Worm (Caenorhabditis elegans): ENCODE results near the gene R10E11.6.

R10E11.6 gene

DNA sequence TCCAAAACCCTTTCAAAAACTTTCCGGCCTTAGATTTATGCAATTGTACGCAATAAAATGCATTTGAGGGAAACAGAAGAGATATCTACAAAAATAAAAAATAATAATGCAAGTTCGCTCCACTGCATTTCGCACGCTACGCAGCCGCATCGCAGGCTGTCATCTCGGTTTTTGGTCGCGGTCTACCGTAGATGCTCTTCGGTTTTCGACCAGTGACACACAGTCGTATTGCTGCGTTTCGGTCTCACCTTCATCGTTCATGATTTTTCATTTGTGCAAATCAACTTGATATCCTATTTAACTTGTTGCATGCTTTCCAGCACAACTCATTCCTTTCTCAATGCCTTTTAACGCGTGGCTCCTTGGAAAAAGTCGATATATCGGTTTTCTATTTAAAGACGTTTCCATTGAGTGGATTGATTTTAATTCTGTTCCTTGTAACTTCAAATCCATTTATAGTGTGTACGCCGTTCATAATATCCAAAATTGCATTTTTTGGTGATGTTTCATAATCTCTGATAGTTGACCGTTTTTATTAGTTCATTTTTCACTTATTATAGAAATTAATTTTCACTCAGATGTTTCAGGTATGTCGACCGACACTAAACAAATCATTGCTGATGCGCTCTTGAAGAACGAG, 2.0 kb upstream of the R10E11.6 start, which contains the start of gene vha-1 (continued):
- peak; percentile 79 to 89 for TF ChIP-seq efl-1 (optimal IDR thresholded peaks at IDR 0.05)
- TF ChIP-seq efl-1 (GFP tag; optimal IDR thresholded peaks at IDR 0.05 in 1 of 2) = peak; percentile 79 to 94
- no peak for TF ChIP-seq elt-2 (tag; optimal IDR thresholded peaks at IDR 0.05)
- peak; percentile 43 for TF ChIP-seq snpc-4 (tag; optimal IDR thresholded peaks at IDR 0.05)
- peak; percentile 87 for TF ChIP-seq mep-1 (tag; optimal IDR thresholded peaks at IDR 0.05)
- TF ChIP-seq nhr-28 (tag; optimal IDR thresholded peaks at IDR 0.05) = no peak
- TF ChIP-seq ceh-90 (tag; optimal IDR thresholded peaks at IDR 0.05) = no peak
- peak; percentile 81 for TF ChIP-seq tbx-2 (tag; optimal IDR thresholded peaks at IDR 0.05)
- TF ChIP-seq egl-27 (tag; optimal IDR thresholded peaks at IDR 0.05) = no peak
- peak; percentile 85 for TF ChIP-seq nhr-85 (tag)
- peak; percentile 84 for TF ChIP-seq nhr-237 (tag; optimal IDR thresholded peaks at IDR 0.05)
- peak in 4 of 6 experiments; percentile 11 to 92 (median 79) for TF ChIP-seq elt-3 (tag; optimal IDR thresholded peaks at IDR 0.05)
- no peak for TF ChIP-seq zag-1 (tag; optimal IDR thresholded peaks at IDR 0.05)
- peak; percentile 24 for TF ChIP-seq vab-15 (tag; optimal IDR thresholded peaks at IDR 0.05)
- no peak for TF ChIP-seq ets-5 (GFP tag; IDR thresholded peaks at IDR 0.05)
- TF ChIP-seq ama-1 (optimal IDR thresholded peaks at IDR 0.05) = peak; percentile 56
- TF ChIP-seq irx-1 (tag; optimal IDR thresholded peaks at IDR 0.05) = no peak
- peak; percentile 48 for TF ChIP-seq egl-13 (tag; optimal IDR thresholded peaks at IDR 0.05)
- no peak for TF ChIP-seq C04F5.9 (tag; optimal IDR thresholded peaks at IDR 0.05)
- TF ChIP-seq F16B12.6 (tag; optimal IDR thresholded peaks at IDR 0.05) = peak; percentile 64
- no peak for TF ChIP-seq unc-62 (GFP tag; optimal IDR thresholded peaks at IDR 0.05)
- no peak for TF ChIP-seq ceh-8 (GFP tag; optimal IDR thresholded peaks at IDR 0.05)
- peak; percentile 52 for TF ChIP-seq grh-1 (GFP tag; IDR thresholded peaks at IDR 0.05)
- TF ChIP-seq ztf-4 (tag; optimal IDR thresholded peaks at IDR 0.05) = no peak
- peak; percentile 57 for TF ChIP-seq blmp-1 (tag; optimal IDR thresholded peaks at IDR 0.05)
- peak; percentile 25 for TF ChIP-seq aly-2 (tag; optimal IDR thresholded peaks at IDR 0.05)
- no peak for TF ChIP-seq nhr-76 (tag; optimal IDR thresholded peaks at IDR 0.05)
- TF ChIP-seq unc-98 (GFP tag; IDR thresholded peaks at IDR 0.05) = no peak
- TF ChIP-seq unc-30 (tag; optimal IDR thresholded peaks at IDR 0.05) = no peak
- TF ChIP-seq ceh-63 (GFP tag; optimal IDR thresholded peaks at IDR 0.05) = no peak
- no peak for TF ChIP-seq hlh-17 (GFP tag; optimal IDR thresholded peaks at IDR 0.05; ENCODE audit: borderline replicate concordance)
- TF ChIP-seq sptf-1 (tag; optimal IDR thresholded peaks at IDR 0.05) = no peak
- peak; percentile 2 for TF ChIP-seq fkh-10 (GFP tag; optimal IDR thresholded peaks at IDR 0.05)
- peak; percentile 91 for TF ChIP-seq C16A3.4 (tag; optimal IDR thresholded peaks at IDR 0.05)
- no peak for TF ChIP-seq sox-4 (tag; optimal IDR thresholded peaks at IDR 0.05)
- peak; percentile 66 for TF ChIP-seq jun-1 (tag; optimal IDR thresholded peaks at IDR 0.05)
- TF ChIP-seq Y116A8C.19 (tag; optimal IDR thresholded peaks at IDR 0.05; ENCODE audit: borderline replicate concordance) = no peak
- TF ChIP-seq hpl-2 (GFP tag; optimal IDR thresholded peaks at IDR 0.05) = peak; percentile 41
- no peak for TF ChIP-seq dsc-1 (tag; optimal IDR thresholded peaks at IDR 0.05)

DNA sequence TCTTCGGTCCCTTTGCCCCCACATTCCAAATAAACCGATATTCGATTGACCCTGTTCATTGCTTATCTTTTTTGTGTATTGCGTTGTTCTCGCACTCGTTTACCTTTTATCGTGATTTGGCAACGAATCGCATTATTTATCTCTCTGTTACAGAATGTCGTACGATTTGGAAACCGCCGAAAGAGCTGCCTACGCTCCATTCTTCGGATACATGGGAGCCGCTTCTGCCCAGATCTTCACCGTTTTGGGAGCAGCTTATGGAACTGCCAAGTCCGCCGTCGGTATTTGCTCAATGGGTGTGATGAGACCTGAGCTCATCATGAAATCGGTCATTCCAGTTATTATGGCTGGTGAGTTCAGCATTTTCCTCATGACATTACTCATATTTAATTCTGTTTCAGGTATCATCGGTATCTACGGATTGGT, 782 bp upstream of the R10E11.6 start, which contains the start of gene vha-2:
Gene vha-2, plus strand, starts transcription at position 154 of the 426 bp plus-strand sequence.
- TF ChIP-seq nhr-71 (tag; optimal IDR thresholded peaks at IDR 0.05) = peak; percentile 32
- TF ChIP-seq fos-1 (tag; optimal IDR thresholded peaks at IDR 0.05) = no peak
- no peak for TF ChIP-seq ceh-82 (tag; optimal IDR thresholded peaks at IDR 0.05)
- TF ChIP-seq nhr-11 (tag; optimal IDR thresholded peaks at IDR 0.05) = no peak
- TF ChIP-seq lir-3 (tag; optimal IDR thresholded peaks at IDR 0.05; ENCODE audit: poor library complexity) = no peak
- no peak for TF ChIP-seq ztf-4 (tag; optimal IDR thresholded peaks at IDR 0.05)
- no peak for TF ChIP-seq snu-23 (GFP tag; optimal IDR thresholded peaks at IDR 0.05)
- TF ChIP-seq snpc-4 (tag; optimal IDR thresholded peaks at IDR 0.05) = no peak
- TF ChIP-seq lin-35 (GFP tag; optimal IDR thresholded peaks at IDR 0.05) = peak in 1 of 2 experiments; percentile 13
- no peak for TF ChIP-seq mep-1 (tag; optimal IDR thresholded peaks at IDR 0.05)
- no peak for TF ChIP-seq irx-1 (tag; optimal IDR thresholded peaks at IDR 0.05)
- no peak for TF ChIP-seq ets-5 (GFP tag; IDR thresholded peaks at IDR 0.05)
- no peak for TF ChIP-seq lin-13 (GFP tag; optimal IDR thresholded peaks at IDR 0.05)
- no peak for TF ChIP-seq fkh-4 (tag; optimal IDR thresholded peaks at IDR 0.05; ENCODE audit: borderline replicate concordance)
- no peak for TF ChIP-seq rnt-1 (tag; optimal IDR thresholded peaks at IDR 0.05)
- no peak for TF ChIP-seq sox-4 (tag; optimal IDR thresholded peaks at IDR 0.05)
- TF ChIP-seq lsy-2 (tag; optimal IDR thresholded peaks at IDR 0.05) = no peak
- TF ChIP-seq nhr-19 (GFP tag; conservative IDR thresholded peaks at IDR 0.05) = no peak
- no peak for TF ChIP-seq skn-1 (tag; optimal IDR thresholded peaks at IDR 0.05)
- TF ChIP-seq efl-1 (optimal IDR thresholded peaks at IDR 0.05) = no peak
- TF ChIP-seq efl-1 (GFP tag; optimal IDR thresholded peaks at IDR 0.05 in 1 of 2) = no peak
- TF ChIP-seq lin-39 (tag; optimal IDR thresholded peaks at IDR 0.05) = no peak
- no peak for TF ChIP-seq aha-1 (tag; optimal IDR thresholded peaks at IDR 0.05)
